Fruit fly (Drosophila melanogaster) whole organism: Measurements from ENCODE around the gene CG32271.

Source experiments
- CG8478 ChIP-seq: fragments of >200 bp; optimal IDR thresholded peaks from 2 replicates; lab custom pipeline; 2018; ENCODE audit warnings: inconsistent platforms
- psq ChIP-seq: fragments of >200 bp; optimal IDR thresholded peaks from 2 replicates; lab custom pipeline; 2017
- usp ChIP-seq: fragments of >200 bp; optimal IDR thresholded peaks from 2 replicates; lab custom pipeline; 2017; ENCODE audit warnings: missing biosample characterization, missing genetic modification characterization, mixed read lengths

DNA sequence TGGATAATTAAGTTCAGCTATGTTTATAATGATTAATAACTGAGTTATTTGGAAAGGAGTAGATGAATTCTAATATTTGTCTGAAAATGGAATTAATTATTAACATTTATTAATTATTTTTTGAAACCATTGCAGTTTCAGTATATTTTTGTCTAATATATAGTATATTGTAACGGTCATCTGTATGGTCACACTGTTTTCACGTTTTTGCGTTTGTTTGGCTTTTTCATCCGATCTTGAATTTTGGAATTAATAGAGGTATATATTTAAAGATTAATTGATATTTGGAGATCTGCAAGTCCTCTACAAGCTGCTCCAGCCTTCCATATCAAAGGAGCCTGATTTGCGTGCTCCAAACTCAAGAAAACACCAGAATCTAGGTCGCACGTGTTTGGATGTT, 33.9 kb downstream of the CG32271 start, which contains the start of the genes CG32278 and CG32281:
- TF ChIP-seq psq (no peak), CG8478 (lab: Kevin White, UChicago) (no peak), usp (GFP tag; lab: Kevin White, UChicago) (no peak)
